Fruit fly (Drosophila melanogaster): ENCODE measurements around the gene Mps1.

Mps1 gene

DNA sequence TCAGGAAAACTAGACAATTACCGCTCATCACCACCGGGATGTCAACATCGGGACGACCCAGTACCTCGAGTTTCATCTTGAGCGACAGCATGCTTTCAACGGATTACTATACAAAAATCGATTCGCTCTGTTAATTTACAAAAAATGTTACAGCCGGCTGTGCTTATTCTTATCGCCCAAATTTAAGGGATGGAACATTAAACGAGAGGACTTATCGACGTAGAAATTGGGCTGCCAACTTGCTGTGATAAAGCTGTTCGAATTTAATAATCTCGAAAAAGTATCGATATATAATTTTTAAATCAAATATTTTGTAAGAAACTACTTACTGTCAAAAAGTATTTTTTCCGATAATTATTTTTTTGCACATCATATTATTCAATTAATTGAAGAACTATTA is 15.8 kb downstream of the Mps1 start, which contains the start of gene CG31249 (continued):
- TF ChIP-seq sens (GFP tag) (peak; percentile 43), CG2120 (GFP tag; optimal IDR thresholded peaks at IDR 0.05) (peak; percentile 54), Dll (GFP tag; IDR thresholded peaks at IDR 0.05; ENCODE audit: partially characterized antibody) (peak; percentile 86), inv (GFP tag; IDR thresholded peaks at IDR 0.05; ENCODE audit: partially characterized antibody) (peak; percentile 34; the same call in 1 of the 2 replicates), Bgb (GFP tag; IDR thresholded peaks at IDR 0.05; ENCODE audit: partially characterized antibody) (peak; percentile 80), sna (GFP tag; IDR thresholded peaks at IDR 0.05; ENCODE audit: partially characterized antibody) (peak; percentile 74; the same call in 1 of the 2 replicates), ATbp (GFP tag; optimal IDR thresholded peaks at IDR 0.05) (no peak), CG17829 (tag; optimal IDR thresholded peaks at IDR 0.05) (peak; percentile 29), Dref (GFP tag; IDR thresholded peaks at IDR 0.05) (peak; percentile 77), stwl (tag; optimal IDR thresholded peaks at IDR 0.05) (peak; percentile 79), CG2129 (GFP tag; IDR thresholded peaks at IDR 0.05; ENCODE audit: partially characterized antibody) (peak; percentile 51), CG16813 (GFP tag; IDR thresholded peaks at IDR 0.05; ENCODE audit: partially characterized antibody) (peak; percentile 65), Kr (GFP tag; optimal IDR thresholded peaks at IDR 0.05) (no peak), CG3847 (GFP tag; IDR thresholded peaks at IDR 0.05) (peak; percentile 22; the same call in 1 of the 2 replicates), CG10267 (tag; optimal IDR thresholded peaks at IDR 0.05) (peak; percentile 15), ERR (GFP tag; optimal IDR thresholded peaks at IDR 0.05) (no peak), Doc3 (GFP tag; IDR thresholded peaks at IDR 0.05; ENCODE audit: partially characterized antibody) (peak; percentile 79), CG13424 (tag; optimal IDR thresholded peaks at IDR 0.05) (peak; percentile 49), Med (GFP tag) (peak; percentile 59), Rfx (GFP tag; IDR thresholded peaks at IDR 0.05) (peak; percentile 29; the same call in 1 of the 2 replicates), CG12155 (GFP tag; optimal IDR thresholded peaks at IDR 0.05) (peak; percentile 4), Elba2 (GFP tag; optimal IDR thresholded peaks at IDR 0.05) (peak; percentile 60), CG9609 (GFP tag; optimal IDR thresholded peaks at IDR 0.05) (no peak), row (GFP tag; IDR thresholded peaks at IDR 0.05) (peak; percentile 79)

DNA sequence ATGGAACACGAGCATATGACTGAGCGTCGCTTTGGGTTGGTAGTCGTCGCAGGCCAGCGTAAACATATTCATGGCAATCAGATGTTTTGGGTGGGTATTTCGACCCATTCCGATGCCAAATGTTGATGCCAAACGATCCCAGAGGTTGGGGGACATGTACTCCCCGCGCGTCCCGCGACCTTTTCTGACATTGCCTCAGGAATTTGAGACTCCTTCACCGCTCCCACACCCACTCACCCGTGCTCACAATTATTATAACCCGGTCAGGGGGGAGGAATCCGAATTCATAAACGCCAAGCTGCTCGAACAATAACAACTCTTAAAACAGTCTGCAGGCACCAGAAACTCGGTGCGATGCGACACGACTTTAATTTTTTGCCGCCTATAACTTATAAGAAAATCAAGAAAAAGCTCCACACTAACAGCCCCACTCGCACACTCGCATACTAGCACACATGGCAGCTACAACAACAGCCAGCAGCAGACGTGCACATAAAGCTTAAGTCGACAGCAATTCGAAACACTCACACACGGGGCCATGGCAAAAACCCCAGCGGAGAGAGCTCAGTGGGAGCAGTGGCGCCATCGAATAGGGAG is 28.9 kb downstream of the Mps1 start:
- peak; percentile 12; the same call in 1 of the 3 replicates for TF ChIP-seq zen2 (GFP tag; IDR thresholded peaks at IDR 0.05; ENCODE audit: partially characterized antibody)
- no peak for TF ChIP-seq CG16779 (GFP tag; IDR thresholded peaks at IDR 0.05)
- no peak for TF ChIP-seq z (GFP tag; IDR thresholded peaks at IDR 0.05)
- TF ChIP-seq NfI (GFP tag; optimal IDR thresholded peaks at IDR 0.05) = no peak
- no peak for TF ChIP-seq ci (GFP tag; IDR thresholded peaks at IDR 0.05)
- peak; percentile 95; the same call in 1 of the 4 replicates for TF ChIP-seq Gug (GFP tag; IDR thresholded peaks at IDR 0.05)
- TF ChIP-seq CG4360 (GFP tag; IDR thresholded peaks at IDR 0.05) = peak; percentile 74; the same call in 1 of the 2 replicates
- TF ChIP-seq HLH54F (GFP tag; optimal IDR thresholded peaks at IDR 0.05) = no peak
- peak; percentile 78 for TF ChIP-seq CG5180 (GFP tag; optimal IDR thresholded peaks at IDR 0.05)
- TF ChIP-seq CG13624 (GFP tag; optimal IDR thresholded peaks at IDR 0.05) = no peak
- TF ChIP-seq maf-S (GFP tag; optimal IDR thresholded peaks at IDR 0.05) = no peak
- no peak for TF ChIP-seq CG10321 (GFP tag; IDR thresholded peaks at IDR 0.05)
- peak; percentile 40 for TF ChIP-seq mirr (GFP tag; optimal IDR thresholded peaks at IDR 0.05)
- no peak for TF ChIP-seq CG7839 (tag; optimal IDR thresholded peaks at IDR 0.05)
- no peak for TF ChIP-seq CG2889 (GFP tag; IDR thresholded peaks at IDR 0.05)
- TF ChIP-seq CG12219 (GFP tag; optimal IDR thresholded peaks at IDR 0.05) = no peak
- no peak for TF ChIP-seq Side (GFP tag; optimal IDR thresholded peaks at IDR 0.05)
- TF ChIP-seq H2.0 (GFP tag; IDR thresholded peaks at IDR 0.05) = no peak
- no peak for TF ChIP-seq Hand (GFP tag; optimal IDR thresholded peaks at IDR 0.05)
- 0 out of 2 replicates have a peak, but pooled peaks have one; percentile 34 for TF ChIP-seq Dref (GFP tag; IDR thresholded peaks at IDR 0.05)
- TF ChIP-seq CG31224 (GFP tag; IDR thresholded peaks at IDR 0.05) = no peak
- TF ChIP-seq Ssrp (tag; optimal IDR thresholded peaks at IDR 0.05) = no peak
- peak; percentile 34 for TF ChIP-seq ERR (GFP tag; optimal IDR thresholded peaks at IDR 0.05)
- no peak for TF ChIP-seq CG18619 (GFP tag; optimal IDR thresholded peaks at IDR 0.05)
- peak; percentile 85; the same call in 1 of the 2 replicates for TF ChIP-seq chm (GFP tag; IDR thresholded peaks at IDR 0.05)
- no peak for TF ChIP-seq br (optimal IDR thresholded peaks at IDR 0.05)
- TF ChIP-seq CG8924 (tag; optimal IDR thresholded peaks at IDR 0.05) = no peak
- no peak for TF ChIP-seq B-H2 (GFP tag; optimal IDR thresholded peaks at IDR 0.05)
